Fruit fly (Drosophila melanogaster) whole organism, pupa: Measurements from ENCODE around the gene CG2321.

Experiments
- CG12605 ChIP-seq: fragments of 200-800 bp; sonication (Bioruptor generic); IDR thresholded peaks from 2 replicates; pipeline ENCODE4 v1.3.6; 2022; ENCODE audit warnings: missing biosample characterization, missing genetic modification characterization
- CG15710 ChIP-seq: fragments of 200-800 bp; sonication (Bioruptor generic); optimal IDR thresholded peaks from 2 replicates; lab custom pipeline; 2018; ENCODE audit warnings: missing biosample characterization, mild to moderate bottlenecking, missing genetic modification characterization, moderate library complexity
- CG32121 ChIP-seq: fragments of 200-800 bp; sonication (Bioruptor generic); IDR thresholded peaks from 2 replicates; pipeline ENCODE4 v1.3.6; 2022; ENCODE audit warnings: missing biosample characterization, missing genetic modification characterization
- CG8159 ChIP-seq: fragments of 200-800 bp; sonication (Bioruptor generic); optimal IDR thresholded peaks from 3 replicates; lab custom pipeline; 2018; ENCODE audit warnings: missing biosample characterization, mild to moderate bottlenecking, missing genetic modification characterization, moderate library complexity
- CG9948 ChIP-seq: fragments of 200-800 bp; sonication (Bioruptor generic); optimal IDR thresholded peaks from 2 replicates; lab custom pipeline; 2018; ENCODE audit warnings: missing biosample characterization, mild to moderate bottlenecking, missing genetic modification characterization, moderate library complexity
- EcR ChIP-seq: fragments of 200-800 bp; sonication (Bioruptor generic); optimal IDR thresholded peaks from 3 replicates; lab custom pipeline; 2019; ENCODE audit warnings: missing biosample characterization, missing genetic modification characterization, mild to moderate bottlenecking, moderate library complexity, missing genetic modification reagents
- Pif1B ChIP-seq: fragments of 200-800 bp; sonication (Bioruptor generic); optimal IDR thresholded peaks from 3 replicates; lab custom pipeline; 2016; ENCODE audit warnings: missing biosample characterization, missing genetic modification characterization
- Snoo ChIP-seq: fragments of 200-800 bp; sonication (Bioruptor generic); optimal IDR thresholded peaks from 3 replicates; lab custom pipeline; 2017; ENCODE audit warnings: missing biosample characterization, mild to moderate bottlenecking, missing genetic modification characterization, inconsistent platforms
- gl ChIP-seq: fragments of 200-800 bp; sonication (Bioruptor generic); optimal IDR thresholded peaks from 2 replicates; lab custom pipeline; 2018; ENCODE audit warnings: missing biosample characterization, mild to moderate bottlenecking, missing genetic modification characterization
- rn ChIP-seq: fragments of 200-800 bp; sonication (Bioruptor generic); IDR thresholded peaks from 2 replicates; pipeline ENCODE4 v1.3.6; 2022; ENCODE audit warnings: missing biosample characterization, missing genetic modification characterization

dm6 chr3R:29466759-29467158, 22.3 kb downstream of the CG2321 start:
- no peak for TF ChIP-seq CG12605
- TF ChIP-seq Pif1B = no peak
- no peak for TF ChIP-seq EcR (GFP tag; lab: Kevin White, UChicago)
- TF ChIP-seq CG15710 (tag; lab: Kevin White, UChicago) = no peak
- no peak for TF ChIP-seq CG32121 (GFP tag; lab: Robert Waterston, UW)
- no peak for TF ChIP-seq CG8159 (tag; lab: Kevin White, UChicago)
- no peak for TF ChIP-seq gl (tag; lab: Kevin White, UChicago)
- TF ChIP-seq CG9948 (tag; lab: Kevin White, UChicago) = no peak
- no peak for TF ChIP-seq rn
- no peak for TF ChIP-seq Snoo (tag; lab: Kevin White, UChicago)
